Worm (Caenorhabditis elegans): Measurements from ENCODE around the gene catp-8.
A peak's percentile ranks its signal among the peaks of the same experiment; 100 is the strongest.

The catp-8 gene

ce11 chrIV:11474067-11474466 is 5.0 kb downstream of the catp-8 start (continued):
- TF ChIP-seq nfya-1 (tag; optimal IDR thresholded peaks at IDR 0.05), result peak; percentile 62
- peak; percentile 69 for TF ChIP-seq lim-6 (tag; optimal IDR thresholded peaks at IDR 0.05)
- TF ChIP-seq ets-4 (tag; optimal IDR thresholded peaks at IDR 0.05), result peak; percentile 79
- TF ChIP-seq ttx-3 (tag; optimal IDR thresholded peaks at IDR 0.05), result peak; percentile 94
- TF ChIP-seq tbx-2 (tag; optimal IDR thresholded peaks at IDR 0.05), result peak; percentile 86
- peak; percentile 77 for TF ChIP-seq ceh-30 (tag; optimal IDR thresholded peaks at IDR 0.05)
- peak; percentile 94 for TF ChIP-seq hlh-6 (tag; optimal IDR thresholded peaks at IDR 0.05)
- TF ChIP-seq zip-5 (tag; optimal IDR thresholded peaks at IDR 0.05), result peak; percentile 83
- TF ChIP-seq unc-42 (tag; optimal IDR thresholded peaks at IDR 0.05), result peak; percentile 19
- TF ChIP-seq gmeb-2 (tag; optimal IDR thresholded peaks at IDR 0.05), result peak; percentile 92
- TF ChIP-seq ceh-22 (tag; optimal IDR thresholded peaks at IDR 0.05), result no peak
- TF ChIP-seq pha-4 (tag; optimal IDR thresholded peaks at IDR 0.05), result no peak
- TF ChIP-seq ceh-48 (tag; optimal IDR thresholded peaks at IDR 0.05), result peak; percentile 87
- TF ChIP-seq fkh-10 (GFP tag; optimal IDR thresholded peaks at IDR 0.05), result peak; percentile 75
- peak; percentile 90 for TF ChIP-seq ceh-2 (tag; optimal IDR thresholded peaks at IDR 0.05)
- TF ChIP-seq ama-1 (optimal IDR thresholded peaks at IDR 0.05), result peak; percentile 20
- TF ChIP-seq sdc-2 (tag; optimal IDR thresholded peaks at IDR 0.05), result peak; percentile 84
- TF ChIP-seq ceh-24 (tag; optimal IDR thresholded peaks at IDR 0.05), result peak; percentile 72

ce11 chrIV:11472023-11472422 is 7.0 kb downstream of the catp-8 start:
- TF ChIP-seq ceh-9 (tag; optimal IDR thresholded peaks at IDR 0.05) (no peak), gmeb-2 (tag; optimal IDR thresholded peaks at IDR 0.05) (no peak), C08G9.2 (tag; optimal IDR thresholded peaks at IDR 0.05) (no peak), ceh-14 (tag; optimal IDR thresholded peaks at IDR 0.05) (no peak), ceh-31 (tag; optimal IDR thresholded peaks at IDR 0.05) (no peak), ceh-34 (tag; optimal IDR thresholded peaks at IDR 0.05) (no peak), unc-86 (tag; optimal IDR thresholded peaks at IDR 0.05) (no peak), dmd-4 (tag; optimal IDR thresholded peaks at IDR 0.05; ENCODE audit: borderline replicate concordance) (no peak), pag-3 (tag; optimal IDR thresholded peaks at IDR 0.05; ENCODE audit: borderline replicate concordance) (no peak), fkh-6 (tag; optimal IDR thresholded peaks at IDR 0.05) (no peak), pax-1 (tag; optimal IDR thresholded peaks at IDR 0.05) (no peak), pha-2 (tag; optimal IDR thresholded peaks at IDR 0.05) (no peak), Y22D7AL.16 (tag; optimal IDR thresholded peaks at IDR 0.05) (no peak)

ce11 chrIV:11469698-11470591 is 9.1 kb downstream of the catp-8 start, which contains the start of the genes C10C6.13 and wht-2:
Gene C10C6.13, minus strand, starts transcription at chrIV:11469748.
Gene wht-2, plus strand, starts transcription at chrIV:11470436.
- TF ChIP-seq Y22D7AL.16 (tag; optimal IDR thresholded peaks at IDR 0.05) (no peak), ref-2 (tag; optimal IDR thresholded peaks at IDR 0.05) (no peak), elt-4 (tag; optimal IDR thresholded peaks at IDR 0.05) (no peak), elt-2 (tag; optimal IDR thresholded peaks at IDR 0.05) (peak; percentile 85), tbx-7 (tag; optimal IDR thresholded peaks at IDR 0.05) (no peak), nhr-11 (tag; optimal IDR thresholded peaks at IDR 0.05) (no peak), sox-2 (GFP tag; IDR thresholded peaks at IDR 0.05) (no peak)

ce11 chrIV:11467413-11467812 is 11.6 kb downstream of the catp-8 start, which contains the start of gene C10C6.7:
Gene C10C6.7, minus strand, starts transcription at chrIV:11467513.
- TF ChIP-seq dmd-4 (tag; optimal IDR thresholded peaks at IDR 0.05; ENCODE audit: borderline replicate concordance) (no peak), ceh-45 (GFP tag; IDR thresholded peaks at IDR 0.05) (no peak), madf-2 (tag; optimal IDR thresholded peaks at IDR 0.05) (no peak), pqm-1 (tag; optimal IDR thresholded peaks at IDR 0.05) (no peak), C38D4.7 (GFP tag; optimal IDR thresholded peaks at IDR 0.05) (no peak), elt-2 (tag; optimal IDR thresholded peaks at IDR 0.05) (no peak), F13H6.1 (tag; optimal IDR thresholded peaks at IDR 0.05) (no peak), dve-1 (tag; optimal IDR thresholded peaks at IDR 0.05) (no peak), hlh-15 (tag; optimal IDR thresholded peaks at IDR 0.05) (no peak), lin-11 (tag; optimal IDR thresholded peaks at IDR 0.05) (no peak), pha-4 (tag; optimal IDR thresholded peaks at IDR 0.05) (no peak), nhr-11 (tag; optimal IDR thresholded peaks at IDR 0.05) (no peak)
